Fruit fly (Drosophila melanogaster): ENCODE measurements around the gene CG13055.

CG13055 gene

DNA sequence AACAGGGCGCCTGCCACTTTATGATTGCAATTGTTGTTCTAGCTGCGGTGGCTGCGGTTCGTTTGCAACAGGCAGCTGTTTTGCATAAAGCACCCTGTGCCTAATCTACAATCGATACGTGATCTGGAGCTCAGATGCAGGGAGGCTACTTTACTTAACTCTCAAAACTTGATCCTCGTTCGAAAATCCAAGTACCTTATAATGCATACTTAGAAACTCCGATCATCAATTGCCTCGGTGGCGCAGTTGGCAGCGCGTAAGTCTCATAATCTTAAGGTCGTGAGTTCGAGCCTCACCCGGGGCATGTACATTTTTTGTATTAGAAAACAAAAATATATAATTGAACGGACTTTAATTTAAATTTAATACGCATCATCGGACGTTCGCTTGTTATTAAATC, 30.4 kb downstream of the CG13055 start:
- TF ChIP-seq dl (GFP tag; optimal IDR thresholded peaks at IDR 0.05; ENCODE audit: insufficient read depth in 1 of 2, partially characterized antibody in 2 of 2) (no peak), ey (GFP tag; optimal IDR thresholded peaks at IDR 0.05) (no peak), brk (GFP tag; optimal IDR thresholded peaks at IDR 0.05) (no peak), fru (GFP tag; optimal IDR thresholded peaks at IDR 0.05) (no peak), Hnf4 (GFP tag; optimal IDR thresholded peaks at IDR 0.05) (no peak), woc (GFP tag; optimal IDR thresholded peaks at IDR 0.05) (no peak), Myc (optimal IDR thresholded peaks at IDR 0.05) (no peak), Vsx2 (GFP tag; optimal IDR thresholded peaks at IDR 0.05; ENCODE audit: partially characterized antibody) (no peak), Dfd (GFP tag; optimal IDR thresholded peaks at IDR 0.05) (no peak), sage (GFP tag; optimal IDR thresholded peaks at IDR 0.05) (no peak), pan (optimal IDR thresholded peaks at IDR 0.05) (no peak), br (GFP tag; optimal IDR thresholded peaks at IDR 0.05) (no peak)

DNA sequence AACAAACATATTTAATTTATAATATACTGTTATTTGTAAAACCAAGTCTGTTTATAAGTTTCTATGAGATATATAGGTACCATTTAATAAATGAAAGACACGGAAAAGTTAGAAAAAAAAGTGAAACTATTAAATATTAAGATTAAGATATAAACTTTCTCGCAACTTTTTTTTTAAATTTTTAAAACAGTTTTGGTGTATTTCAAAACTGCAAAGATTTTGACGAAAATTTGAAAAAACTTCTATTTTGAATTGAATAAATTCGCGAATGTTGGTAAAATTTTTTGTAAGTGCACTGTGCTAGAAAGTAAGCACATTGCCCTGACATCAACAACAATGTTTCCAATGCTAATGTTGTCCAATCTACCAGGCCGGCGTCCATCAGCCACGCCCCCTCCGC, 30.9 kb downstream of the CG13055 start:
- TF ChIP-seq Sp1 (GFP tag; optimal IDR thresholded peaks at IDR 0.05) (no peak), CrebA (GFP tag; optimal IDR thresholded peaks at IDR 0.05; ENCODE audit: borderline replicate concordance) (no peak), HLH106 (tag; optimal IDR thresholded peaks at IDR 0.05) (no peak), N (GFP tag; optimal IDR thresholded peaks at IDR 0.05) (no peak), psq (GFP tag; optimal IDR thresholded peaks at IDR 0.05) (no peak)

- TF ChIP-seq Dfd (GFP tag; optimal IDR thresholded peaks at IDR 0.05): no peak
- TF ChIP-seq fru (GFP tag; optimal IDR thresholded peaks at IDR 0.05): peak; percentile 17
- no peak for TF ChIP-seq usp (GFP tag; optimal IDR thresholded peaks at IDR 0.05)
These were observed 34.2 kb downstream of the CG13055 start for dm6 chr3L:16217935-16218334.

dm6 chr3L:16217203-16217602, 35.0 kb downstream of the CG13055 start, which contains the start of gene CG13073:
Gene CG13073, minus strand, starts transcription at chr3L:16217303.
- no peak for TF ChIP-seq HLH106 (tag; optimal IDR thresholded peaks at IDR 0.05)
- TF ChIP-seq Myc (optimal IDR thresholded peaks at IDR 0.05): no peak
- no peak for TF ChIP-seq Dfd (GFP tag; optimal IDR thresholded peaks at IDR 0.05)
- no peak for TF ChIP-seq br (GFP tag; optimal IDR thresholded peaks at IDR 0.05)
- TF ChIP-seq sv (GFP tag; optimal IDR thresholded peaks at IDR 0.05): no peak
- TF ChIP-seq CG9705 (GFP tag; optimal IDR thresholded peaks at IDR 0.05): no peak
- no peak for TF ChIP-seq rgr (GFP tag; optimal IDR thresholded peaks at IDR 0.05)
- no peak for TF ChIP-seq lola (GFP tag; optimal IDR thresholded peaks at IDR 0.05)
- TF ChIP-seq usp (GFP tag; optimal IDR thresholded peaks at IDR 0.05): no peak
- TF ChIP-seq Dif (GFP tag; optimal IDR thresholded peaks at IDR 0.05; ENCODE audit: partially characterized antibody): no peak
- no peak for TF ChIP-seq sage (GFP tag; optimal IDR thresholded peaks at IDR 0.05)
- no peak for TF ChIP-seq tai (GFP tag; optimal IDR thresholded peaks at IDR 0.05)
- TF ChIP-seq woc (GFP tag; optimal IDR thresholded peaks at IDR 0.05): no peak
- no peak for TF ChIP-seq Vsx2 (GFP tag; optimal IDR thresholded peaks at IDR 0.05; ENCODE audit: partially characterized antibody)
- TF ChIP-seq dsf (GFP tag; optimal IDR thresholded peaks at IDR 0.05; ENCODE audit: borderline replicate concordance): no peak
- no peak for TF ChIP-seq ey (GFP tag; optimal IDR thresholded peaks at IDR 0.05)
- no peak for TF ChIP-seq Sp1 (GFP tag; optimal IDR thresholded peaks at IDR 0.05)
- TF ChIP-seq Abd-B (GFP tag; optimal IDR thresholded peaks at IDR 0.05): no peak
- no peak for TF ChIP-seq Hr83 (GFP tag; optimal IDR thresholded peaks at IDR 0.05; ENCODE audit: poor library complexity, severe bottlenecking)

DNA sequence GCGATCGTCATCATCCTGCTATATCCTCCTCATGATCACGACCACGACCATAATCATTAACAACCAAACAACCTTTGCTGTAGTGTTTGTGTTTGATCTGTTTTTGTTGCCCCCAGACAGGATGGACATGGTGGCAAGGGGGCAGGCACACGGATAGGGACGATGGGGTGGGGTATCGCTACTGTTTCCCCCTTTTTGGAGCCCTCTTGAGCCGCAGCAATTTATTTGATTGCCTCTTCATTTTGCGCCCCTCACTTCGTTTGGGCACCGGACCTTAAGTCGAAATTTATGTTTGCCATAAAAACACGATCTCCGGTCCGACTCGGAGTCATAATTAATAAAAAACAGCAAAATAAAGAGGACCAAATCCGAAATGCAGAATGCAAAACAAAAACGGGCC, 36.3 kb downstream of the CG13055 start:
- TF ChIP-seq br (GFP tag; optimal IDR thresholded peaks at IDR 0.05) (peak; percentile 7), fru (GFP tag; optimal IDR thresholded peaks at IDR 0.05) (peak; percentile 39), psq (GFP tag; optimal IDR thresholded peaks at IDR 0.05) (peak; percentile 53), CrebA (GFP tag; optimal IDR thresholded peaks at IDR 0.05; ENCODE audit: borderline replicate concordance) (no peak), Jra (GFP tag; optimal IDR thresholded peaks at IDR 0.05) (no peak), OdsH (GFP tag; optimal IDR thresholded peaks at IDR 0.05) (no peak), Rel (GFP tag; optimal IDR thresholded peaks at IDR 0.05) (peak; percentile 16), Rel (tag; optimal IDR thresholded peaks at IDR 0.05) (no peak), dmrt93B (GFP tag; optimal IDR thresholded peaks at IDR 0.05) (no peak), Sp1 (GFP tag; optimal IDR thresholded peaks at IDR 0.05) (peak; percentile 4), Hr78 (GFP tag; optimal IDR thresholded peaks at IDR 0.05) (no peak)

Data from whole organism, wandering third instar larva.